Worm (Caenorhabditis elegans) whole organism, early embryonic: Measurements from ENCODE around the gene Y66D12A.3.

Experiments used
- B0310.2 ChIP-seq: sonication (generic microtip); optimal IDR thresholded peaks from 2 replicates; lab custom pipeline; 2016; ENCODE audit warnings: mild to moderate bottlenecking, missing genetic modification characterization, missing compliant biosample characterization
- F13C5.2 ChIP-seq: sonication (generic microtip); optimal IDR thresholded peaks from 2 replicates; lab custom pipeline; 2017; ENCODE audit warnings: mild to moderate bottlenecking, missing genetic modification characterization, inconsistent platforms, missing compliant biosample characterization
- aly-1 ChIP-seq: sonication (generic microtip); optimal IDR thresholded peaks from 2 replicates; lab custom pipeline; 2016; ENCODE audit warnings: missing genetic modification characterization, missing compliant biosample characterization
- ama-1 ChIP-seq: fragments of 150-350 bp; optimal IDR thresholded peaks from 2 replicates; lab custom pipeline; 2014
- ceh-13 ChIP-seq: fragments of 200-800 bp; sonication (Bioruptor generic); optimal IDR thresholded peaks from 2 replicates; lab custom pipeline; 2018; ENCODE audit warnings: mild to moderate bottlenecking, missing genetic modification characterization, missing compliant biosample characterization
- ceh-36 ChIP-seq: sonication (generic microtip); optimal IDR thresholded peaks from 2 replicates; lab custom pipeline; 2016; ENCODE audit warnings: missing genetic modification characterization, inconsistent platforms, missing compliant biosample characterization
- ets-7 ChIP-seq: sonication (generic microtip); optimal IDR thresholded peaks from 2 replicates; lab custom pipeline; 2016; ENCODE audit warnings: missing genotype, missing genetic modification characterization, missing compliant biosample characterization
- flt-1 ChIP-seq: fragments of 200-800 bp; sonication (Bioruptor generic); IDR thresholded peaks from 2 replicates; pipeline ENCODE4 v1.3.6; 2022; ENCODE audit warnings: missing genetic modification characterization, missing compliant biosample characterization
- hmbx-1 ChIP-seq: sonication (generic microtip); optimal IDR thresholded peaks from 2 replicates; lab custom pipeline; 2016; ENCODE audit warnings: mild to moderate bottlenecking, missing genetic modification characterization, missing compliant biosample characterization
- hmg-4 ChIP-seq: fragments of 200-800 bp; sonication (Bioruptor generic); optimal IDR thresholded peaks from 2 replicates; lab custom pipeline; 2018; ENCODE audit warnings: mild to moderate bottlenecking, missing genetic modification characterization, missing compliant biosample characterization
- hnd-1 ChIP-seq: sonication (generic microtip); optimal IDR thresholded peaks from 2 replicates; lab custom pipeline; 2016; ENCODE audit warnings: missing genetic modification characterization, missing compliant biosample characterization
- pes-1 ChIP-seq: fragments of 200-800 bp; sonication (Bioruptor generic); IDR thresholded peaks from 2 replicates; pipeline ENCODE4 v1.3.6; 2022; ENCODE audit warnings: missing genetic modification reagents, missing genetic modification characterization, missing compliant biosample characterization
- scrt-1 ChIP-seq: fragments of 200-800 bp; sonication (Bioruptor generic); IDR thresholded peaks from 2 replicates; pipeline ENCODE4 v1.3.6; 2022; ENCODE audit warnings: missing genetic modification characterization, missing compliant biosample characterization
- sea-1 ChIP-seq: fragments of 200-800 bp; sonication (Bioruptor generic); conservative IDR thresholded peaks from 2 replicates; pipeline ENCODE4 v1.3.6; 2022; ENCODE audit warnings: missing genetic modification characterization, missing compliant biosample characterization
- tbx-11 ChIP-seq: fragments of 200-800 bp; sonication (Bioruptor generic); IDR thresholded peaks from 2 replicates; pipeline ENCODE4 v1.3.6; 2022; ENCODE audit warnings: missing genetic modification characterization, missing compliant biosample characterization
- tbx-37 ChIP-seq: fragments of 200-800 bp; sonication (Bioruptor generic); conservative IDR thresholded peaks from 2 replicates; pipeline ENCODE4 v1.3.6; 2022; ENCODE audit warnings: missing genetic modification reagents, missing genetic modification characterization, missing compliant biosample characterization
- tra-4 ChIP-seq: sonication (generic microtip); optimal IDR thresholded peaks from 2 replicates; lab custom pipeline; 2017; ENCODE audit warnings: missing genetic modification characterization, missing compliant biosample characterization

The Y66D12A.3 gene

ce11 chrIII:11588911-11589310 is at the start of gene Y66D12A.3:
Y66D12A.3 (plus strand) TSS chrIII:11589211.
- TF ChIP-seq hmg-4 (GFP tag; lab: Kevin White, UChicago) (no peak), B0310.2 (tag; lab: Kevin White, UChicago) (no peak), sea-1 (GFP tag; lab: Robert Waterston, UW) (no peak), F13C5.2 (tag; lab: Kevin White, UChicago) (no peak), ceh-13 (GFP tag; lab: Kevin White, UChicago) (no peak), aly-1 (tag; lab: Kevin White, UChicago) (no peak), ceh-36 (tag; lab: Kevin White, UChicago) (no peak), scrt-1 (no peak), pes-1 (GFP tag; lab: Robert Waterston, UW) (no peak)

ce11 chrIII:11544947-11545346 is 44.1 kb upstream of the Y66D12A.3 start:
- TF ChIP-seq B0310.2 (tag; lab: Kevin White, UChicago) (no peak), sea-1 (GFP tag; lab: Robert Waterston, UW) (no peak), ceh-13 (GFP tag; lab: Kevin White, UChicago) (no peak), hmg-4 (GFP tag; lab: Kevin White, UChicago) (no peak), pes-1 (GFP tag; lab: Robert Waterston, UW) (no peak), ets-7 (tag; lab: Kevin White, UChicago) (no peak), ama-1 (lab: Kevin White, UChicago) (no peak), tbx-11 (GFP tag; lab: Robert Waterston, UW) (no peak), ceh-36 (tag; lab: Kevin White, UChicago) (no peak), tra-4 (tag; lab: Kevin White, UChicago) (no peak), tbx-37 (GFP tag; lab: Robert Waterston, UW) (no peak), aly-1 (tag; lab: Kevin White, UChicago) (no peak), hnd-1 (tag; lab: Kevin White, UChicago) (no peak), F13C5.2 (tag; lab: Kevin White, UChicago) (no peak), flt-1 (GFP tag; lab: Robert Waterston, UW) (no peak), hmbx-1 (tag; lab: Kevin White, UChicago) (no peak)

ce11 chrIII:11548070-11548469 is 40.9 kb upstream of the Y66D12A.3 start, which contains the start of gene Y66D12A.13:
Y66D12A.13 (plus strand) TSS chrIII:11548370.
- TF ChIP-seq F13C5.2 (tag; lab: Kevin White, UChicago), result no peak
- TF ChIP-seq sea-1 (GFP tag; lab: Robert Waterston, UW), result no peak
- no peak for TF ChIP-seq tbx-37 (GFP tag; lab: Robert Waterston, UW)
- TF ChIP-seq scrt-1, result no peak
- TF ChIP-seq hmg-4 (GFP tag; lab: Kevin White, UChicago), result no peak
- no peak for TF ChIP-seq pes-1 (GFP tag; lab: Robert Waterston, UW)
- no peak for TF ChIP-seq ama-1 (lab: Kevin White, UChicago)
- TF ChIP-seq ets-7 (tag; lab: Kevin White, UChicago), result no peak
- TF ChIP-seq B0310.2 (tag; lab: Kevin White, UChicago), result no peak
- no peak for TF ChIP-seq flt-1 (GFP tag; lab: Robert Waterston, UW)
- no peak for TF ChIP-seq hmbx-1 (tag; lab: Kevin White, UChicago)
- no peak for TF ChIP-seq tbx-11 (GFP tag; lab: Robert Waterston, UW)
- no peak for TF ChIP-seq ceh-36 (tag; lab: Kevin White, UChicago)
- TF ChIP-seq ceh-13 (GFP tag; lab: Kevin White, UChicago), result no peak
- TF ChIP-seq aly-1 (tag; lab: Kevin White, UChicago), result no peak
- no peak for TF ChIP-seq tra-4 (tag; lab: Kevin White, UChicago)
- TF ChIP-seq hnd-1 (tag; lab: Kevin White, UChicago), result no peak

- TF ChIP-seq ama-1 (lab: Kevin White, UChicago) (no peak), aly-1 (tag; lab: Kevin White, UChicago) (no peak), hnd-1 (tag; lab: Kevin White, UChicago) (no peak), hmg-4 (GFP tag; lab: Kevin White, UChicago) (no peak), B0310.2 (tag; lab: Kevin White, UChicago) (no peak), ceh-13 (GFP tag; lab: Kevin White, UChicago) (no peak), hmbx-1 (tag; lab: Kevin White, UChicago) (no peak), flt-1 (GFP tag; lab: Robert Waterston, UW) (no peak), sea-1 (GFP tag; lab: Robert Waterston, UW) (0 out of 2 replicates have a peak, but pooled peaks have one; percentile 47), tbx-11 (GFP tag; lab: Robert Waterston, UW) (no peak), ceh-36 (tag; lab: Kevin White, UChicago) (no peak), tbx-37 (GFP tag; lab: Robert Waterston, UW) (no peak), pes-1 (GFP tag; lab: Robert Waterston, UW) (no peak), F13C5.2 (tag; lab: Kevin White, UChicago) (no peak), tra-4 (tag; lab: Kevin White, UChicago) (no peak), scrt-1 (0 out of 2 replicates have a peak, but pooled peaks have one; percentile 18), ets-7 (tag; lab: Kevin White, UChicago) (no peak)
These were observed 34.3 kb upstream of the Y66D12A.3 start for ce11 chrIII:11554701-11555111.

- TF ChIP-seq flt-1 (GFP tag; lab: Robert Waterston, UW), result no peak
- TF ChIP-seq aly-1 (tag; lab: Kevin White, UChicago), result peak; percentile 18
These were observed 32.2 kb upstream of the Y66D12A.3 start for ce11 chrIII:11556860-11557259.

ce11 chrIII:11558251-11558650 is 30.8 kb upstream of the Y66D12A.3 start:
- TF ChIP-seq ets-7 (tag; lab: Kevin White, UChicago), result no peak
- no peak for TF ChIP-seq tbx-11 (GFP tag; lab: Robert Waterston, UW)
- no peak for TF ChIP-seq B0310.2 (tag; lab: Kevin White, UChicago)
- TF ChIP-seq pes-1 (GFP tag; lab: Robert Waterston, UW), result no peak
- TF ChIP-seq ceh-13 (GFP tag; lab: Kevin White, UChicago), result no peak
- TF ChIP-seq flt-1 (GFP tag; lab: Robert Waterston, UW), result no peak
- TF ChIP-seq scrt-1, result no peak
- no peak for TF ChIP-seq ceh-36 (tag; lab: Kevin White, UChicago)
- TF ChIP-seq tra-4 (tag; lab: Kevin White, UChicago), result no peak
- no peak for TF ChIP-seq hmg-4 (GFP tag; lab: Kevin White, UChicago)
- TF ChIP-seq F13C5.2 (tag; lab: Kevin White, UChicago), result no peak
- TF ChIP-seq ama-1 (lab: Kevin White, UChicago), result no peak
- no peak for TF ChIP-seq tbx-37 (GFP tag; lab: Robert Waterston, UW)
- no peak for TF ChIP-seq sea-1 (GFP tag; lab: Robert Waterston, UW)
- TF ChIP-seq hnd-1 (tag; lab: Kevin White, UChicago), result no peak
- no peak for TF ChIP-seq hmbx-1 (tag; lab: Kevin White, UChicago)
- no peak for TF ChIP-seq aly-1 (tag; lab: Kevin White, UChicago)
